Worm (Caenorhabditis elegans): ENCODE measurements around the gene F43C9.2.

- TF ChIP-seq sea-2 (GFP tag; optimal IDR thresholded peaks at IDR 0.05) = no peak
- TF ChIP-seq egl-27 (tag; optimal IDR thresholded peaks at IDR 0.05) = no peak
- TF ChIP-seq pqm-1 (tag; optimal IDR thresholded peaks at IDR 0.05) = no peak
- TF ChIP-seq snpc-4 (tag; optimal IDR thresholded peaks at IDR 0.05) = no peak
- no peak for TF ChIP-seq nhr-12 (tag; optimal IDR thresholded peaks at IDR 0.05)
- TF ChIP-seq daf-12 (tag; optimal IDR thresholded peaks at IDR 0.05) = no peak
- no peak for TF ChIP-seq fos-1 (tag; optimal IDR thresholded peaks at IDR 0.05)
- TF ChIP-seq nhr-237 (tag; optimal IDR thresholded peaks at IDR 0.05) = no peak
- no peak for TF ChIP-seq elt-2 (tag; optimal IDR thresholded peaks at IDR 0.05)
- no peak for TF ChIP-seq tbx-2 (tag; optimal IDR thresholded peaks at IDR 0.05)
Observed at ce11 chrX:4784776-4785175, 1.4 kb downstream of the F43C9.2 start.

Measured in whole organism, L3 larva.